Fruit fly (Drosophila melanogaster) whole organism, pupa: ENCODE data around the gene CG32448.

ENCODE experiments used
- CG10348 ChIP-seq: fragments of 200-800 bp; sonication (Bioruptor generic); IDR thresholded peaks from 2 replicates; pipeline ENCODE4 v1.3.6; 2022; ENCODE audit warnings: missing biosample characterization, missing genetic modification characterization
- CG12605 ChIP-seq: fragments of 200-800 bp; sonication (Bioruptor generic); IDR thresholded peaks from 2 replicates; pipeline ENCODE4 v1.3.6; 2022; ENCODE audit warnings: missing biosample characterization, missing genetic modification characterization
- CG13204 ChIP-seq: fragments of 200-800 bp; sonication (Bioruptor generic); optimal IDR thresholded peaks from 2 replicates; lab custom pipeline; 2018; ENCODE audit warnings: missing biosample characterization, mild to moderate bottlenecking, missing genetic modification characterization, moderate library complexity
- CG14655 ChIP-seq: fragments of 200-800 bp; sonication (Bioruptor generic); optimal IDR thresholded peaks from 3 replicates; lab custom pipeline; 2017; ENCODE audit warnings: mild to moderate bottlenecking, missing biosample characterization, missing genetic modification reagents, missing genetic modification characterization
- CG15710 ChIP-seq: fragments of 200-800 bp; sonication (Bioruptor generic); optimal IDR thresholded peaks from 2 replicates; lab custom pipeline; 2018; ENCODE audit warnings: missing biosample characterization, mild to moderate bottlenecking, missing genetic modification characterization, moderate library complexity
- CG17806 ChIP-seq: fragments of 200-800 bp; sonication (Bioruptor generic); optimal IDR thresholded peaks from 2 replicates; lab custom pipeline; 2018; ENCODE audit warnings: missing biosample characterization, mild to moderate bottlenecking, missing genetic modification characterization, moderate library complexity
- CG32121 ChIP-seq: fragments of 200-800 bp; sonication (Bioruptor generic); IDR thresholded peaks from 2 replicates; pipeline ENCODE4 v1.3.6; 2022; ENCODE audit warnings: missing biosample characterization, missing genetic modification characterization
- CG34367 ChIP-seq: fragments of 200-800 bp; sonication (Bioruptor generic); optimal IDR thresholded peaks from 2 replicates; lab custom pipeline; 2018; ENCODE audit warnings: missing biosample characterization, mild to moderate bottlenecking, missing genetic modification characterization
- CG4496 ChIP-seq: fragments of 200-800 bp; sonication (Bioruptor generic); IDR thresholded peaks from 3 replicates; pipeline ENCODE4 v1.3.6; 2022; ENCODE audit warnings: missing biosample characterization, missing genetic modification characterization
- CG8159 ChIP-seq: fragments of 200-800 bp; sonication (Bioruptor generic); optimal IDR thresholded peaks from 3 replicates; lab custom pipeline; 2018; ENCODE audit warnings: missing biosample characterization, mild to moderate bottlenecking, missing genetic modification characterization, moderate library complexity
- CG8301 ChIP-seq: fragments of 200-800 bp; sonication (Bioruptor generic); optimal IDR thresholded peaks from 2 replicates; lab custom pipeline; 2018; ENCODE audit warnings: missing biosample characterization, mild to moderate bottlenecking, missing genetic modification characterization
- CG9948 ChIP-seq: fragments of 200-800 bp; sonication (Bioruptor generic); optimal IDR thresholded peaks from 2 replicates; lab custom pipeline; 2018; ENCODE audit warnings: missing biosample characterization, mild to moderate bottlenecking, missing genetic modification characterization, moderate library complexity
- D1 ChIP-seq: fragments of 200-800 bp; sonication (Bioruptor generic); optimal IDR thresholded peaks from 2 replicates; lab custom pipeline; 2018; ENCODE audit warnings: missing biosample characterization, mild to moderate bottlenecking, missing genetic modification characterization, moderate library complexity
- EcR ChIP-seq: fragments of 200-800 bp; sonication (Bioruptor generic); optimal IDR thresholded peaks from 3 replicates; lab custom pipeline; 2019; ENCODE audit warnings: missing biosample characterization, missing genetic modification characterization, mild to moderate bottlenecking, moderate library complexity, missing genetic modification reagents
- Ets98B ChIP-seq: fragments of 200-800 bp; sonication (Bioruptor generic); IDR thresholded peaks from 2 replicates; pipeline ENCODE4 v1.3.6; 2022; ENCODE audit warnings: missing biosample characterization, missing genetic modification characterization
- Pif1A ChIP-seq: fragments of 200-800 bp; sonication (Bioruptor generic); optimal IDR thresholded peaks from 3 replicates; lab custom pipeline; 2016; ENCODE audit warnings: missing biosample characterization, missing genetic modification characterization
- Pif1B ChIP-seq: fragments of 200-800 bp; sonication (Bioruptor generic); optimal IDR thresholded peaks from 3 replicates; lab custom pipeline; 2016; ENCODE audit warnings: missing biosample characterization, missing genetic modification characterization
- Snoo ChIP-seq: fragments of 200-800 bp; sonication (Bioruptor generic); optimal IDR thresholded peaks from 3 replicates; lab custom pipeline; 2017; ENCODE audit warnings: missing biosample characterization, mild to moderate bottlenecking, missing genetic modification characterization, inconsistent platforms
- fd96Ca ChIP-seq: fragments of 200-800 bp; sonication (Bioruptor generic); IDR thresholded peaks from 3 replicates; pipeline ENCODE4 v1.3.6; 2022; ENCODE audit warnings: missing biosample characterization, missing genetic modification characterization
- gl ChIP-seq: fragments of 200-800 bp; sonication (Bioruptor generic); optimal IDR thresholded peaks from 2 replicates; lab custom pipeline; 2018; ENCODE audit warnings: missing biosample characterization, mild to moderate bottlenecking, missing genetic modification characterization
- rn ChIP-seq: fragments of 200-800 bp; sonication (Bioruptor generic); IDR thresholded peaks from 2 replicates; pipeline ENCODE4 v1.3.6; 2022; ENCODE audit warnings: missing biosample characterization, missing genetic modification characterization

Gene CG32448

DNA sequence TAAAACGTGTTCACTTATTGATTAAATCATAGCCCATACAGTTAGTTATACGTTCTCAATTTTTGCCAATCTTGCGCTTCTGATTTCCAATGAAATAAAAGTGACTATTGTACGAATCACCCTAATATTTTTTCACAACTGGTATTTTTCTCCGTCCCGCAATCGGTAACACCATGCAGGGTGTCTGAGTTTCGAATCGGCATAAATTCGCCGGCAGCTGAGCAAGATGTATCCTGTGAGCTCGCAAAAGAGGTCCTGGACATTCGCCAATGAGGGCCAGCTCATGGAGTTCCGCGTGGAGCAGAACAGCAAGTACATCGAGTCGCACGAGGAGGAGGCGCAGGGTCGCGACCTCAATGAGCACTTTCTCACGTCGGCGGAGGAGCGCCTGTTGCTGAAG is 6.5 kb downstream of the CG32448 start, which contains the start of gene CycH:
TSS of gene CycH (plus strand) at position 218 of the 400 bp plus-strand sequence.
- peak; percentile 23 for TF ChIP-seq Snoo (tag; lab: Kevin White, UChicago)
- peak; percentile 22 for TF ChIP-seq CG15710 (tag; lab: Kevin White, UChicago)
- no peak for TF ChIP-seq CG34367 (tag; lab: Kevin White, UChicago)
- TF ChIP-seq CG12605 (GFP tag; lab: Robert Waterston, UW) = peak; percentile 32; the same call in 1 of the 2 replicates

DNA sequence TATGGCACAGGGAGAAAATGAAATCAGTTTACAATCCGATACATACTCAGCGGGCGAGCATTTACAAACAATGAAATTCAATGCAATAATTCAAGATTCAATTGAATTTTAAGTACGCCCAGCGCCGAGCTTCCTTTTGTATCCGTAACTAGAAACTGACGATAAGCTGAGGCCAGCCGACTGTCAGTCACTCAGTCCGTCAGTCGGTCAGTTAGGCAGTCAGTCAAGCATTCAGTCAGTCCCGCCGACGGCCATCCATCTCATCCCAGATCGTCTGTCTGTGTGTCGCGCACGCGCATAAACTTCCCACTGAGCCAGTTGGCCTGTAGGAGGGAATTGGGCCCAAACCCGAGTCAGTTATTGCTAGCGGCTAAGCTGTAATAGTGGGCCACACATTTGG is 8.8 kb downstream of the CG32448 start:
- TF ChIP-seq Pif1A (GFP tag; lab: Kevin White, UChicago) (no peak), CG4496 (GFP tag; lab: Robert Waterston, UW) (no peak), CG14655 (GFP tag; lab: Kevin White, UChicago) (no peak), CG17806 (tag; lab: Kevin White, UChicago) (no peak), CG32121 (no peak), CG12605 (GFP tag; lab: Robert Waterston, UW) (no peak), D1 (no peak), EcR (GFP tag; lab: Kevin White, UChicago) (no peak), Ets98B (GFP tag; lab: Robert Waterston, UW) (no peak), CG8159 (tag; lab: Kevin White, UChicago) (no peak), CG8301 (no peak), gl (tag; lab: Kevin White, UChicago) (no peak), fd96Ca (GFP tag; lab: Robert Waterston, UW) (no peak), CG13204 (no peak), Snoo (tag; lab: Kevin White, UChicago) (no peak), rn (no peak)

DNA sequence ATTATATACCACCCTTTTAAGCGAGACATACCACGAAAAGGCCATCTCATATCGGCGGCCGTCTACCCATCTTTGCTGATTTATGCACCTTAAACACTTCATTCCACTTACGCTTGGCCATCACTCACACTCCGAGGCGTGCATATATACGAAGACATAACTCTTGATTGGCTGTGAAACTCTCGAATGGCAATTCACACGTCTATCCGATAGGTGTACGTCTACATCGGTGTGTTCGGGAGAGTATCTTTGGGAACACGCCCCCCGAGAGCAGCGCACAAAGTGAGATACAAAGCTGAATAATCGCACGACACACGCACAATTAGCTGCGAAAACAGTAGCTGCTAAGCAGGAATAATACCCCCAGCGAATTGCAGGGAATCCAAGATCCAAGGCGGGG is 9.6 kb downstream of the CG32448 start:
- TF ChIP-seq CG9948 (tag; lab: Kevin White, UChicago) (no peak), CG8301 (no peak), CG12605 (GFP tag; lab: Robert Waterston, UW) (no peak), Pif1A (GFP tag; lab: Kevin White, UChicago) (no peak), CG17806 (tag; lab: Kevin White, UChicago) (no peak), EcR (GFP tag; lab: Kevin White, UChicago) (no peak), Ets98B (GFP tag; lab: Robert Waterston, UW) (no peak)

DNA sequence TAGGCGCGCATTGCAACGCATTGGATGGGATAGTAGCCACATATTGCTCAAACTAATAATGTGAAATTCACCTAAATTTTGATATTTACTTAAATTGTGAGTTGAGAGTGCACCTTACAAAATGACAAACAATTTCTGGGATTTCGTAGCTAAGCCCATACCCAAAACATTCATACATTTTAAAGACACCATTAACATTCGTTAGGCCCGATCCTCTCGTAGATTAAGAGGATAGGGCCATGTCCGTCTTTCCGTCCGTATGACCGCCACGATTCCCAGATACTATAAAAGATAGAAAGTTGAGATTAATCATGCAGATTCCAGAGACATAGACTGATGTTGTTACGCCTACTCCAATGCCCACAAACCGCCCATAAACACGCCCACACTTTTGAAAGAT is 14.7 kb downstream of the CG32448 start, which contains the start of gene CG43895:
TSS of gene CG43895 (minus strand) at position 101 of the 400 bp plus-strand sequence.
- TF ChIP-seq Snoo (tag; lab: Kevin White, UChicago) (no peak), fd96Ca (GFP tag; lab: Robert Waterston, UW) (no peak), CG13204 (no peak), CG8159 (tag; lab: Kevin White, UChicago) (no peak), EcR (GFP tag; lab: Kevin White, UChicago) (no peak), CG12605 (GFP tag; lab: Robert Waterston, UW) (no peak), CG15710 (tag; lab: Kevin White, UChicago) (no peak), CG9948 (tag; lab: Kevin White, UChicago) (no peak), CG10348 (GFP tag; lab: Robert Waterston, UW) (no peak), Ets98B (GFP tag; lab: Robert Waterston, UW) (no peak), CG32121 (no peak), CG14655 (GFP tag; lab: Kevin White, UChicago) (no peak), Pif1B (GFP tag; lab: Kevin White, UChicago) (no peak), rn (no peak)

DNA sequence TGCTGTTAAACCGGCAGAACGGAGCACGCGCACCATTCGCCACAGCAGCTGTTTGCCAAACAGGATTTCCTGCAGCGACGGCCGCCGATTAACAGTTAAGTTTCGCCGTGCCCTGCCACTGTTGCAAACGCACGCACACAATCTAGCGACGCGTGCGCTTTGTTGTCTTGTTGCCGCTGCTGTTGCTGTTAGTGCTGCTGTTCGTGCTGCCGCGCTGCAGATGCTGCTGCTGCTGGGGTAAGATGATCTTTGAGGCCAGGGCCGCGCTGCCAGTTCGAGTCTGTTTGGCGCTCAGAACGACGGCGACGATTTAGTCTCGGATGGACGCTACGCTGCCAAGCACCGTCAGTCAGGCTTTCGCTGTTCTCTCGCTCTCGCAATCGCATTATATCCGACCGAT is 19.7 kb downstream of the CG32448 start, which contains the start of gene eg:
TSS of gene eg (plus strand) at position 136 of the 400 bp plus-strand sequence.
- TF ChIP-seq CG10348 (GFP tag; lab: Robert Waterston, UW) (no peak), Pif1B (GFP tag; lab: Kevin White, UChicago) (peak; percentile 6), CG13204 (peak; percentile 85), rn (no peak), CG4496 (GFP tag; lab: Robert Waterston, UW) (peak; percentile 12; the same call in 2 of the 3 replicates)

DNA sequence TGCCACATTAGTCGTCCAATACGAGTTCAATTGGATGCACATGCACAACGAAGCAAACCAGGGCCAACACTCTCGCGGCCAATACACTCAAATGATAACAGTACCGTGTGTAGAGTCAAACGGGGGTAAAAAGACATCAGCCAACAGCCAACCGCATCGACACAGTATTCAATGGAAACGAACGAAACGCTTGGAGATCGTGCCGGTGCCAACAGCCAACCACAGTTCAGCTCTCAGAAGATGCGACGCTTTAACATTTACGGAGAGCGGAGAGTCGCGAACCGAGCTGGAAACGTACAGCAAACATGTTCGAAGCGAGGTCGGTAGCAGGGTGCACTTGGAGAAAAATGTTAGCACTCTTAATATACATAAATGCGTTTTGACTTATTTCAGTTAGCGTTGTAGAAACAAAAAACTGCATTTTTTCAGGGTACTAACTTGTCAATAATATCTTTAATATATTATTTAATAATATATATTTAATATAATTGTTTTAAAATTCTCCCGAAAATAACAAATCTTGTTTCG is 20.2 kb downstream of the CG32448 start:
- TF ChIP-seq CG4496 (GFP tag; lab: Robert Waterston, UW) (peak; percentile 73), CG10348 (GFP tag; lab: Robert Waterston, UW) (peak; percentile 27; the same call in 1 of the 2 replicates), rn (peak; percentile 30; the same call in 1 of the 2 replicates), CG15710 (tag; lab: Kevin White, UChicago) (peak; percentile 67), CG14655 (GFP tag; lab: Kevin White, UChicago) (peak; percentile 78), gl (tag; lab: Kevin White, UChicago) (no peak), Pif1A (GFP tag; lab: Kevin White, UChicago) (peak; percentile 45), CG8301 (peak; percentile 62), CG17806 (tag; lab: Kevin White, UChicago) (peak; percentile 69), EcR (GFP tag; lab: Kevin White, UChicago) (peak; percentile 42), CG12605 (GFP tag; lab: Robert Waterston, UW) (no peak; the same call in 1 of the 2 replicates), Ets98B (GFP tag; lab: Robert Waterston, UW) (peak; percentile 84), fd96Ca (GFP tag; lab: Robert Waterston, UW) (peak; percentile 71; the same call in 2 of the 3 replicates), CG13204 (no peak), CG34367 (tag; lab: Kevin White, UChicago) (peak; percentile 65), CG9948 (tag; lab: Kevin White, UChicago) (peak; percentile 74), Snoo (tag; lab: Kevin White, UChicago) (peak; percentile 52), CG8159 (tag; lab: Kevin White, UChicago) (peak; percentile 73), CG32121 (peak; percentile 81), Pif1B (GFP tag; lab: Kevin White, UChicago) (peak; percentile 65), D1 (no peak)
